Worm (Caenorhabditis elegans) whole organism, L4 larva: Measurements from ENCODE around the gene srt-6.

Experiments used
- attf-4 ChIP-seq: sonication (generic microtip); optimal IDR thresholded peaks from 3 replicates; lab custom pipeline; 2017; ENCODE audit warnings: missing biosample characterization, missing genetic modification characterization
- madf-5 ChIP-seq, 2 experiments: fragments of 200-800 bp; sonication (Bioruptor generic); IDR thresholded peaks; 2 replicates each; pipeline ENCODE4 v1.3.6; 2022; ENCODE audit warnings: missing compliant biosample characterization in 2 of 2, missing genetic modification characterization in 2 of 2
- nhr-10 ChIP-seq: fragments of 150-350 bp; optimal IDR thresholded peaks from 2 replicates; lab custom pipeline; 2014; ENCODE audit warnings: missing biosample characterization, missing genetic modification characterization
- nhr-237 ChIP-seq: sonication (generic microtip); optimal IDR thresholded peaks from 2 replicates; lab custom pipeline; 2017; ENCODE audit warnings: missing biosample characterization, missing genetic modification characterization

DNA sequence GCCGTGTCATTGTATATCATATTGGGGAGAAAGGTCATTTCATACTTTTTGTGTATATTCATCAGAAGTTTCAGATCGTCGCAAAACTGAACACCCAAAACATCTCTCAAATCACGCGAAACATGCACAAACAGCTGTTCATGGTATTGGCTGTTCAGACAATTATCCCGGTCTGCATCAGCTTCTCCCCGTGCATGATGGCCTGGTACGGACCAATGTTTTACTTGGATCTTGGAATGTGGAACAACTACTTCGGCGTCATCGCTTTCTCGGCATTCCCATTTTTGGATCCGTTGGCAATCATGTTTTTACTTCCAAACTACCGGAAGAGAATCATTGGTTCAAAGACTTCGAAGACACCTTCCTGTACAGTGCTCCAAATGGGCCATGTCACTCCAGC, 5.1 kb downstream of the srt-6 start:
- TF ChIP-seq attf-4 (tag; lab: Kevin White, UChicago) (no peak), nhr-237 (no peak), madf-5 (GFP tag; IDR thresholded peaks at IDR 0.05; lab: Robert Waterston, UW) (no peak), nhr-10 (tag; lab: Kevin White, UChicago) (no peak)
